Worm (Caenorhabditis elegans) whole organism, young adult: ENCODE data around the gene H04M03.3.

Source experiments
- B0019.2 ChIP-seq: fragments of 200-800 bp; sonication (Bioruptor generic); conservative IDR thresholded peaks from 2 replicates; pipeline ENCODE4 v1.3.6; 2022; ENCODE audit warnings: missing genetic modification reagents, missing genetic modification characterization, missing compliant biosample characterization
- B0035.1 ChIP-seq: sonication (generic microtip); optimal IDR thresholded peaks from 2 replicates; lab custom pipeline; 2016; ENCODE audit warnings: missing genetic modification characterization, mild to moderate bottlenecking, missing compliant biosample characterization, missing genotype, missing genetic modification reagents
- B0261.1 ChIP-seq: sonication (generic microtip); optimal IDR thresholded peaks from 2 replicates; lab custom pipeline; 2016; ENCODE audit warnings: mild to moderate bottlenecking, missing genetic modification characterization, moderate library complexity, missing compliant biosample characterization
- C17E4.6 ChIP-seq: fragments of 200-800 bp; sonication (Bioruptor generic); IDR thresholded peaks from 2 replicates; pipeline ENCODE4 v1.3.6; 2022; ENCODE audit warnings: missing genetic modification reagents, missing genetic modification characterization, missing compliant biosample characterization
- D2030.7 ChIP-seq: fragments of 200-800 bp; sonication (Bioruptor generic); IDR thresholded peaks from 2 replicates; pipeline ENCODE4 v1.3.6; 2022; ENCODE audit warnings: missing genetic modification reagents, missing genetic modification characterization, missing compliant biosample characterization
- F57A8.1 ChIP-seq: fragments of 200-800 bp; sonication (Bioruptor generic); optimal IDR thresholded peaks from 2 replicates; lab custom pipeline; 2018; ENCODE audit warnings: mild to moderate bottlenecking, missing genetic modification characterization, moderate library complexity, missing compliant biosample characterization
- K12H6.12 ChIP-seq: fragments of 200-800 bp; sonication (Bioruptor generic); optimal IDR thresholded peaks from 2 replicates; lab custom pipeline; 2018; ENCODE audit warnings: mild to moderate bottlenecking, missing genetic modification characterization, missing compliant biosample characterization
- Y79H2A.3 ChIP-seq: fragments of 200-800 bp; sonication (Bioruptor generic); conservative IDR thresholded peaks from 2 replicates; pipeline ENCODE4 v1.3.6; 2022; ENCODE audit warnings: missing genetic modification reagents, missing genetic modification characterization, missing compliant biosample characterization
- ZK185.1 ChIP-seq: sonication (generic microtip); optimal IDR thresholded peaks from 2 replicates; lab custom pipeline; 2016; ENCODE audit warnings: mild to moderate bottlenecking, missing genetic modification characterization, missing compliant biosample characterization; ENCODE audit not compliant: poor library complexity, severe bottlenecking
- atf-7 ChIP-seq: sonication (generic microtip); optimal IDR thresholded peaks from 2 replicates; lab custom pipeline; 2017; ENCODE audit warnings: mild to moderate bottlenecking, missing genetic modification characterization, missing compliant biosample characterization
- bed-2 ChIP-seq: fragments of 200-800 bp; sonication (Bioruptor generic); IDR thresholded peaks from 2 replicates; pipeline ENCODE4 v1.3.6; 2022; ENCODE audit warnings: missing genetic modification reagents, missing genetic modification characterization, missing compliant biosample characterization
- cebp-1 ChIP-seq, 2 experiments: fragments of 200-800 bp in 1 of 2; sonication (Bioruptor generic) in 1 of 2; sonication (generic microtip) in 1 of 2; IDR thresholded peaks in 1 of 2; optimal IDR thresholded peaks in 1 of 2; 2 replicates each; pipeline versions ENCODE4 v1.3.6 to Lab custom; 2017 to 2022; ENCODE audit warnings: missing compliant biosample characterization in 2 of 2, missing genetic modification characterization in 2 of 2, mild to moderate bottlenecking in 1 of 2, missing genetic modification reagents in 1 of 2, moderate library complexity in 1 of 2
- ceh-79 ChIP-seq: sonication (generic microtip); optimal IDR thresholded peaks from 2 replicates; lab custom pipeline; 2017; ENCODE audit warnings: mild to moderate bottlenecking, missing genetic modification characterization, missing compliant biosample characterization
- ceh-91 ChIP-seq: fragments of 200-800 bp; sonication (Bioruptor generic); IDR thresholded peaks from 2 replicates; pipeline ENCODE4 v1.3.6; 2022; ENCODE audit warnings: missing genetic modification reagents, missing genetic modification characterization, missing compliant biosample characterization
- dox-1 ChIP-seq: fragments of 200-800 bp; sonication (Bioruptor generic); IDR thresholded peaks from 2 replicates; pipeline ENCODE4 v1.3.6; 2022; ENCODE audit warnings: missing genetic modification reagents, missing genetic modification characterization, missing compliant biosample characterization
- efl-1 ChIP-seq: fragments of 150-350 bp; optimal IDR thresholded peaks from 2 replicates; lab custom pipeline; 2014; ENCODE audit warnings: missing biosample characterization, missing genetic modification reagents, missing genetic modification characterization
- egl-44 ChIP-seq: fragments of 200-800 bp; sonication (Bioruptor generic); IDR thresholded peaks from 2 replicates; pipeline ENCODE4 v1.3.6; 2022; ENCODE audit warnings: missing genetic modification reagents, missing genetic modification characterization, missing compliant biosample characterization
- egrh-3 ChIP-seq: fragments of 200-800 bp; sonication (Bioruptor generic); IDR thresholded peaks from 2 replicates; pipeline ENCODE4 v1.3.6; 2022; ENCODE audit warnings: missing genetic modification reagents, missing genetic modification characterization, missing compliant biosample characterization
- fkh-3 ChIP-seq: sonication (generic microtip); optimal IDR thresholded peaks from 2 replicates; lab custom pipeline; 2016; ENCODE audit warnings: mild to moderate bottlenecking, missing genetic modification characterization, missing compliant biosample characterization
- him-1 ChIP-seq: sonication (generic microtip); optimal IDR thresholded peaks from 2 replicates; lab custom pipeline; 2016; ENCODE audit warnings: missing genotype, missing genetic modification reagents, missing genetic modification characterization, missing compliant biosample characterization
- hlh-26 ChIP-seq: fragments of 200-800 bp; sonication (Bioruptor generic); conservative IDR thresholded peaks from 2 replicates; pipeline ENCODE4 v1.3.6; 2022; ENCODE audit warnings: missing genetic modification reagents, missing genetic modification characterization, missing compliant biosample characterization
- hrde-1 ChIP-seq: sonication (generic microtip); optimal IDR thresholded peaks from 2 replicates; lab custom pipeline; 2016; ENCODE audit warnings: missing genetic modification characterization, mild to moderate bottlenecking, missing compliant biosample characterization, moderate library complexity, missing genotype, missing genetic modification reagents, borderline replicate concordance
- hsf-1 ChIP-seq: fragments of 200-800 bp; sonication (Bioruptor generic); IDR thresholded peaks from 2 replicates; pipeline ENCODE4 v1.3.6; 2022; ENCODE audit warnings: missing genetic modification reagents, missing genetic modification characterization, missing compliant biosample characterization
- let-607 ChIP-seq, 2 experiments: fragments of 200-800 bp in 1 of 2; sonication (Bioruptor generic) in 1 of 2; sonication (generic microtip) in 1 of 2; optimal IDR thresholded peaks; 2 replicates each; lab custom pipeline; 2016 to 2018; ENCODE audit warnings: mild to moderate bottlenecking in 2 of 2, missing compliant biosample characterization in 2 of 2, missing genetic modification characterization in 2 of 2, moderate library complexity in 2 of 2, missing genotype in 1 of 2
- lsl-1 ChIP-seq: fragments of 200-800 bp; sonication (Bioruptor generic); optimal IDR thresholded peaks from 2 replicates; lab custom pipeline; 2018; ENCODE audit warnings: mild to moderate bottlenecking, missing genetic modification characterization, moderate library complexity, missing compliant biosample characterization
- madf-8 ChIP-seq: fragments of 200-800 bp; sonication (Bioruptor generic); conservative IDR thresholded peaks from 2 replicates; pipeline ENCODE4 v1.3.6; 2022; ENCODE audit warnings: missing genetic modification reagents, missing genetic modification characterization, missing compliant biosample characterization
- mcd-1 ChIP-seq: fragments of 200-800 bp; sonication (Bioruptor generic); IDR thresholded peaks from 2 replicates; pipeline ENCODE4 v1.3.6; 2022; ENCODE audit warnings: missing genetic modification reagents, missing genetic modification characterization, missing compliant biosample characterization
- mes-4 ChIP-seq: sonication (generic microtip); optimal IDR thresholded peaks from 2 replicates; lab custom pipeline; 2016; ENCODE audit warnings: missing genotype, missing genetic modification characterization, missing compliant biosample characterization
- nhr-179 ChIP-seq: sonication (generic microtip); optimal IDR thresholded peaks from 2 replicates; lab custom pipeline; 2016; ENCODE audit warnings: mild to moderate bottlenecking, missing genetic modification characterization, missing compliant biosample characterization
- nhr-90 ChIP-seq: sonication (generic microtip); optimal IDR thresholded peaks from 2 replicates; lab custom pipeline; 2016; ENCODE audit warnings: missing genotype, mild to moderate bottlenecking, missing genetic modification characterization, missing compliant biosample characterization
- sdz-38 ChIP-seq: sonication (generic microtip); optimal IDR thresholded peaks from 2 replicates; lab custom pipeline; 2016; ENCODE audit warnings: missing genotype, missing genetic modification characterization, missing compliant biosample characterization
- sea-2 ChIP-seq: fragments of 200-800 bp; sonication (Bioruptor generic); IDR thresholded peaks from 2 replicates; pipeline ENCODE4 v1.3.6; 2022; ENCODE audit warnings: missing genetic modification characterization, missing compliant biosample characterization
- snpc-3.4 ChIP-seq: sonication (generic microtip); optimal IDR thresholded peaks from 2 replicates; lab custom pipeline; 2017; ENCODE audit warnings: missing genetic modification characterization, mild to moderate bottlenecking, missing compliant biosample characterization, antibody characterized with exemption, moderate library complexity, missing genotype, missing genetic modification reagents
- somi-1 ChIP-seq: fragments of 200-800 bp; sonication (Bioruptor generic); optimal IDR thresholded peaks from 2 replicates; lab custom pipeline; 2018; ENCODE audit warnings: mild to moderate bottlenecking, missing genetic modification characterization, missing compliant biosample characterization
- tbp1 ChIP-seq: fragments of 200-800 bp; sonication (Bioruptor generic); optimal IDR thresholded peaks from 2 replicates; lab custom pipeline; 2018; ENCODE audit warnings: mild to moderate bottlenecking, missing genetic modification characterization, missing compliant biosample characterization
- tbx-9 ChIP-seq: sonication (generic microtip); optimal IDR thresholded peaks from 2 replicates; lab custom pipeline; 2016; ENCODE audit warnings: borderline replicate concordance, missing genetic modification characterization, inconsistent platforms, missing compliant biosample characterization
- zfh-2 ChIP-seq: fragments of 200-800 bp; sonication (Bioruptor generic); conservative IDR thresholded peaks from 2 replicates; pipeline ENCODE4 v1.3.6; 2022; ENCODE audit warnings: missing genetic modification reagents, missing genetic modification characterization, missing compliant biosample characterization

The H04M03.3 gene

ce11 chrIV:5886605-5887004, 4.8 kb upstream of the H04M03.3 start:
- no peak for TF ChIP-seq snpc-3.4 (tag; lab: Kevin White, UChicago)
- TF ChIP-seq bed-2 = no peak

ce11 chrIV:5895190-5895589, 3.8 kb downstream of the H04M03.3 start, which contains the start of gene nspb-6:
Gene nspb-6, plus strand, starts transcription at chrIV:5895490.
- TF ChIP-seq somi-1 (GFP tag; lab: Kevin White, UChicago) = no peak
- no peak for TF ChIP-seq efl-1 (GFP tag; lab: Kevin White, UChicago)
- TF ChIP-seq dox-1 (GFP tag; lab: Robert Waterston, UW) = no peak
- no peak for TF ChIP-seq mcd-1 (GFP tag; lab: Robert Waterston, UW)
- no peak for TF ChIP-seq F57A8.1
- no peak for TF ChIP-seq egrh-3

DNA sequence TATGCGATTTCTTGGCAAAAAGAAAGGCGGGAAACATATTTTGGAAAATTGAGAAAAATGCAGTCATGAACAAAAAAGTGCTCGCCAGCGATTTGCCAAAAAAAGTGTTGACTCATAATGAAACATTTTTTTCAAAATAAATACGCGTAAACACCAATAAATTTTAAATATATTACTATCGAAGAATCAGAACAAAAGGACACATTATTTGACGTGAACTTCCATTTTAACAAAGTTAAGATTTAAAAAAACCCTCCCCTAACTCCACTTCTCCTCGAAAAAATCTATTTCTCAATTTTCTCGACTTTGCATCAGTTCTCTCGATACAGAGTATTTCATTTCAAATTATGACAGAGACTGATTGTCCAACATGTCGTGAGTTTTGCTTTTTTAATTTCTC, 5.0 kb downstream of the H04M03.3 start, which contains the start of gene pck-3:
pck-3 (plus strand) TSS at position 301 of the 400 bp plus-strand sequence.
- no peak for TF ChIP-seq nhr-179 (tag; lab: Kevin White, UChicago)
- no peak for TF ChIP-seq let-607 (tag; optimal IDR thresholded peaks at IDR 0.05; lab: Kevin White, UChicago)
- no peak for TF ChIP-seq mes-4
- TF ChIP-seq B0035.1 (tag; lab: Kevin White, UChicago) = no peak
- no peak for TF ChIP-seq tbx-9
- TF ChIP-seq Y79H2A.3 (GFP tag; lab: Robert Waterston, UW) = no peak
- no peak for TF ChIP-seq B0019.2
- TF ChIP-seq fkh-3 = no peak
- TF ChIP-seq ZK185.1 (tag; lab: Kevin White, UChicago) = no peak
- TF ChIP-seq tbp1 = no peak
- no peak for TF ChIP-seq sea-2 (GFP tag; lab: Robert Waterston, UW)
- TF ChIP-seq B0261.1 (tag; lab: Kevin White, UChicago) = no peak
- TF ChIP-seq hrde-1 (tag; lab: Kevin White, UChicago) = no peak
- TF ChIP-seq egl-44 (GFP tag; lab: Robert Waterston, UW) = no peak
- TF ChIP-seq nhr-90 (tag; lab: Kevin White, UChicago) = no peak
- TF ChIP-seq C17E4.6 = no peak
- TF ChIP-seq hsf-1 (GFP tag; lab: Robert Waterston, UW) = no peak
- TF ChIP-seq lsl-1 (GFP tag; lab: Kevin White, UChicago) = no peak

DNA sequence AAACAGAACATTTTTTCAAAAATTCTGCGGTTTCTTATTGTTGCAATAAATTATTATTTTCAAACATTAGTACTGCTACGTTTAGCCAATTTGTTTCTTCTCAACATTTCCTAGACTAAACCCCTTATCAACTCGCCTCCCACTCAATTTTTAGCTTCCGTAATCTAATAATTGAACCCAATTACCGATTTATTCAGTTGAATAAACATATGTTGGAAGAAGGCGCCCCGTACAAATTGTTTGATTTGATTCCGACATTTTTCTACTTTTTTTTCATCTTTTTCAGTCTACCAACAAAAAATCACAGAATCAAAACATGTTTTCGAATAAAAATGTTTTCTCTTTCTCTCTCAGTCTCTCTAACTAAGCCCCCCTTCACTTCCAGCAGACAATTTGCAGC, 11.4 kb downstream of the H04M03.3 start:
- no peak for TF ChIP-seq him-1 (tag; lab: Kevin White, UChicago)
- no peak for TF ChIP-seq B0019.2
- no peak for TF ChIP-seq atf-7 (tag; lab: Kevin White, UChicago)
- TF ChIP-seq cebp-1 (GFP tag; IDR thresholded peaks at IDR 0.05; lab: Robert Waterston, UW) = no peak
- no peak for TF ChIP-seq cebp-1 (tag; optimal IDR thresholded peaks at IDR 0.05; lab: Kevin White, UChicago)
- no peak for TF ChIP-seq hlh-26 (GFP tag; lab: Robert Waterston, UW)
- TF ChIP-seq zfh-2 (GFP tag; lab: Robert Waterston, UW) = no peak
- TF ChIP-seq snpc-3.4 (tag; lab: Kevin White, UChicago) = no peak
- no peak for TF ChIP-seq D2030.7 (GFP tag; lab: Robert Waterston, UW)
- TF ChIP-seq egrh-3 = no peak
- no peak for TF ChIP-seq mes-4
- no peak for TF ChIP-seq somi-1 (GFP tag; lab: Kevin White, UChicago)
- TF ChIP-seq madf-8 (GFP tag; lab: Robert Waterston, UW) = no peak
- TF ChIP-seq sdz-38 (tag; lab: Kevin White, UChicago) = no peak
- no peak for TF ChIP-seq tbx-9
- TF ChIP-seq ceh-79 = no peak
- no peak for TF ChIP-seq dox-1 (GFP tag; lab: Robert Waterston, UW)
- no peak for TF ChIP-seq K12H6.12
- no peak for TF ChIP-seq ceh-91
- TF ChIP-seq, all 124 proteins: peak for 0
